Worm (Caenorhabditis elegans) whole organism, L1 larva: ENCODE data around the gene R03G5.6.
A peak's percentile ranks its signal among the peaks of the same experiment; 100 is the strongest.

Experiments used
- C16A3.4 ChIP-seq: fragments of 150-350 bp; optimal IDR thresholded peaks from 2 replicates; lab custom pipeline; 2014; ENCODE audit warnings: missing biosample characterization, missing genetic modification characterization
- C34B4.2 ChIP-seq: sonication (generic microtip); optimal IDR thresholded peaks from 2 replicates; lab custom pipeline; 2017; ENCODE audit warnings: mild to moderate bottlenecking, missing genetic modification characterization, missing compliant biosample characterization
- F16B12.6 ChIP-seq: fragments of 150-350 bp; optimal IDR thresholded peaks from 2 replicates; lab custom pipeline; 2014; ENCODE audit warnings: missing biosample characterization, missing genetic modification characterization
- alr-1 ChIP-seq: fragments of 200-800 bp; sonication (Bioruptor generic); optimal IDR thresholded peaks from 2 replicates; lab custom pipeline; 2018; ENCODE audit warnings: borderline replicate concordance, mild to moderate bottlenecking, missing genetic modification characterization, missing compliant biosample characterization
- aly-2 ChIP-seq: fragments of 150-350 bp; optimal IDR thresholded peaks from 2 replicates; lab custom pipeline; 2014; ENCODE audit warnings: missing biosample characterization, missing genetic modification characterization
- ceh-63 ChIP-seq: fragments of 200-800 bp; sonication (Bioruptor generic); optimal IDR thresholded peaks from 2 replicates; lab custom pipeline; 2018; ENCODE audit warnings: mild to moderate bottlenecking, missing genetic modification characterization, missing compliant biosample characterization
- ceh-8 ChIP-seq: fragments of 200-800 bp; sonication (Bioruptor generic); optimal IDR thresholded peaks from 2 replicates; lab custom pipeline; 2018; ENCODE audit warnings: mild to moderate bottlenecking, missing genetic modification characterization, moderate library complexity, missing compliant biosample characterization
- ces-1 ChIP-seq: fragments of 150-350 bp; optimal IDR thresholded peaks from 2 replicates; lab custom pipeline; 2014; ENCODE audit warnings: missing biosample characterization, missing genetic modification reagents, missing genetic modification characterization
- dpl-1 ChIP-seq, 3 experiments: fragments of 150-350 bp in 2 of 3; sonication (generic microtip) in 1 of 3; optimal IDR thresholded peaks; 2 replicates each; lab custom pipeline; 2014 to 2017; ENCODE audit warnings: missing biosample characterization in 3 of 3, missing genetic modification characterization in 3 of 3, missing genetic modification reagents in 3 of 3
- dsc-1 ChIP-seq: sonication (generic microtip); optimal IDR thresholded peaks from 2 replicates; lab custom pipeline; 2016; ENCODE audit warnings: mild to moderate bottlenecking, missing genetic modification characterization, missing compliant biosample characterization
- efl-1 ChIP-seq, 4 experiments: fragments of 150-350 bp; optimal IDR thresholded peaks in 3 of 4; peaks in 1 of 4; 1 replicate in 1 of 4; 2 replicates in 3 of 4; lab custom pipeline; 2014; ENCODE audit warnings: missing biosample characterization in 2 of 4, missing genetic modification characterization in 2 of 4, missing genetic modification reagents in 2 of 4
- efl-3 ChIP-seq: fragments of 200-800 bp; sonication (Bioruptor generic); optimal IDR thresholded peaks from 2 replicates; lab custom pipeline; 2018; ENCODE audit warnings: mild to moderate bottlenecking, missing genetic modification characterization, missing compliant biosample characterization
- egl-13 ChIP-seq: sonication (generic microtip); optimal IDR thresholded peaks from 2 replicates; lab custom pipeline; 2016; ENCODE audit warnings: missing genotype, missing genetic modification reagents, missing genetic modification characterization, missing compliant biosample characterization
- egl-27 ChIP-seq, 2 experiments: fragments of 150-350 bp in 1 of 2; sonication (generic microtip); optimal IDR thresholded peaks; 3 replicates each; lab custom pipeline; 2017 to 2018; ENCODE audit warnings: missing biosample characterization in 2 of 2, missing genetic modification characterization in 2 of 2, missing genetic modification reagents in 2 of 2
- elt-2 ChIP-seq: sonication (generic microtip); optimal IDR thresholded peaks from 2 replicates; lab custom pipeline; 2016; ENCODE audit warnings: missing genetic modification characterization, mild to moderate bottlenecking, inconsistent platforms, missing compliant biosample characterization, missing genetic modification reagents
- elt-3 ChIP-seq, 6 experiments: fragments of 150-350 bp in 1 of 6; sonication (generic microtip); optimal IDR thresholded peaks; 2 replicates each; lab custom pipeline; 2017 to 2018; ENCODE audit warnings: missing biosample characterization in 6 of 6, missing genetic modification characterization in 6 of 6, inconsistent platforms in 1 of 6
- ets-5 ChIP-seq: fragments of 200-800 bp; sonication (Bioruptor generic); IDR thresholded peaks from 2 replicates; pipeline ENCODE4 v1.3.6; 2022; ENCODE audit warnings: missing genetic modification characterization, missing compliant biosample characterization
- fkh-10 ChIP-seq: sonication (generic microtip); optimal IDR thresholded peaks from 2 replicates; lab custom pipeline; 2017; ENCODE audit warnings: missing biosample characterization, missing genetic modification reagents, missing genetic modification characterization
- fkh-4 ChIP-seq: sonication (generic microtip); optimal IDR thresholded peaks from 2 replicates; lab custom pipeline; 2016; ENCODE audit warnings: missing compliant biosample characterization, missing genetic modification characterization, borderline replicate concordance
- grh-1 ChIP-seq: fragments of 200-800 bp; sonication (Bioruptor generic); IDR thresholded peaks from 2 replicates; pipeline ENCODE4 v1.3.6; 2022; ENCODE audit warnings: missing genetic modification reagents, missing genetic modification characterization, missing compliant biosample characterization
- hlh-17 ChIP-seq: fragments of 200-800 bp; sonication (Bioruptor generic); optimal IDR thresholded peaks from 2 replicates; lab custom pipeline; 2018; ENCODE audit warnings: missing genetic modification characterization, mild to moderate bottlenecking, missing compliant biosample characterization, moderate library complexity, borderline replicate concordance
- hpl-2 ChIP-seq: fragments of 150-350 bp; optimal IDR thresholded peaks from 2 replicates; lab custom pipeline; 2014; ENCODE audit warnings: missing biosample characterization, missing genetic modification reagents, missing genetic modification characterization
- irx-1 ChIP-seq: sonication (generic microtip); optimal IDR thresholded peaks from 2 replicates; lab custom pipeline; 2016; ENCODE audit warnings: missing genetic modification characterization, missing compliant biosample characterization
- isw-1 ChIP-seq: fragments of 200-800 bp; sonication (Bioruptor generic); IDR thresholded peaks from 2 replicates; pipeline ENCODE4 v1.3.6; 2022; ENCODE audit warnings: missing genetic modification characterization, missing compliant biosample characterization
- jun-1 ChIP-seq: fragments of 150-350 bp; optimal IDR thresholded peaks from 2 replicates; lab custom pipeline; 2014; ENCODE audit warnings: missing biosample characterization, missing genetic modification reagents, missing genetic modification characterization
- lin-13 ChIP-seq: fragments of 150-350 bp; optimal IDR thresholded peaks from 2 replicates; lab custom pipeline; 2014; ENCODE audit warnings: missing biosample characterization, missing genetic modification reagents, missing genetic modification characterization
- lin-14 ChIP-seq: fragments of 200-800 bp; sonication (Bioruptor generic); optimal IDR thresholded peaks from 2 replicates; lab custom pipeline; 2018; ENCODE audit warnings: mild to moderate bottlenecking, missing genetic modification characterization, moderate library complexity, missing compliant biosample characterization
- lin-39 ChIP-seq: fragments of 150-350 bp; optimal IDR thresholded peaks from 2 replicates; lab custom pipeline; 2014; ENCODE audit warnings: missing biosample characterization, missing genetic modification reagents, missing genetic modification characterization
- lir-3 ChIP-seq: sonication (generic microtip); optimal IDR thresholded peaks from 2 replicates; lab custom pipeline; 2016; ENCODE audit warnings: mild to moderate bottlenecking, missing genetic modification characterization, moderate library complexity, missing compliant biosample characterization; ENCODE audit not compliant: poor library complexity
- lsy-2 ChIP-seq, 2 experiments: fragments of 150-350 bp; optimal IDR thresholded peaks; 2 replicates each; lab custom pipeline; 2014; ENCODE audit warnings: missing biosample characterization in 2 of 2, missing genetic modification characterization in 2 of 2
- mab-9 ChIP-seq: fragments of 200-800 bp; sonication (Bioruptor generic); IDR thresholded peaks from 2 replicates; pipeline ENCODE4 v1.3.6; 2022; ENCODE audit warnings: missing genetic modification reagents, missing genetic modification characterization, missing compliant biosample characterization
- mef-2 ChIP-seq: fragments of 150-350 bp; optimal IDR thresholded peaks from 2 replicates; lab custom pipeline; 2014; ENCODE audit warnings: missing biosample characterization, missing genetic modification characterization
- nhr-11 ChIP-seq: fragments of 150-350 bp; optimal IDR thresholded peaks from 2 replicates; lab custom pipeline; 2014; ENCODE audit warnings: missing biosample characterization, missing genetic modification characterization
- nhr-20 ChIP-seq: sonication (generic microtip); optimal IDR thresholded peaks from 2 replicates; lab custom pipeline; 2016; ENCODE audit warnings: mild to moderate bottlenecking, missing genetic modification characterization, missing compliant biosample characterization
- nhr-237 ChIP-seq: fragments of 150-350 bp; optimal IDR thresholded peaks from 2 replicates; lab custom pipeline; 2014; ENCODE audit warnings: missing biosample characterization, missing genetic modification characterization
- nhr-28 ChIP-seq: fragments of 150-350 bp; optimal IDR thresholded peaks from 2 replicates; lab custom pipeline; 2014; ENCODE audit warnings: missing biosample characterization, missing genetic modification characterization
- nhr-47 ChIP-seq: sonication (generic microtip); optimal IDR thresholded peaks from 2 replicates; lab custom pipeline; 2016; ENCODE audit warnings: mild to moderate bottlenecking, missing genetic modification characterization, moderate library complexity, missing compliant biosample characterization
- nhr-76 ChIP-seq: sonication (generic microtip); optimal IDR thresholded peaks from 2 replicates; lab custom pipeline; 2017; ENCODE audit warnings: missing biosample characterization, missing genetic modification characterization
- nhr-84 ChIP-seq: sonication (generic microtip); optimal IDR thresholded peaks from 2 replicates; lab custom pipeline; 2017; ENCODE audit warnings: missing biosample characterization, missing genetic modification characterization
- pag-3 ChIP-seq: sonication (generic microtip); optimal IDR thresholded peaks from 2 replicates; lab custom pipeline; 2017; ENCODE audit warnings: missing genetic modification characterization, mild to moderate bottlenecking, missing compliant biosample characterization, antibody characterized with exemption, borderline replicate concordance; ENCODE audit not compliant: insufficient read depth
- pqm-1 ChIP-seq: sonication (generic microtip); optimal IDR thresholded peaks from 3 replicates; lab custom pipeline; 2017; ENCODE audit warnings: missing biosample characterization, missing genetic modification characterization
- skn-1 ChIP-seq: fragments of 150-350 bp; optimal IDR thresholded peaks from 2 replicates; lab custom pipeline; 2014; ENCODE audit warnings: missing biosample characterization, missing genetic modification characterization
- snpc-4 ChIP-seq: fragments of 150-350 bp; optimal IDR thresholded peaks from 2 replicates; lab custom pipeline; 2014; ENCODE audit warnings: missing biosample characterization, missing genetic modification characterization
- snu-23 ChIP-seq: sonication (generic microtip); optimal IDR thresholded peaks from 2 replicates; lab custom pipeline; 2016; ENCODE audit warnings: missing genetic modification characterization, missing compliant biosample characterization
- sptf-1 ChIP-seq: fragments of 150-350 bp; optimal IDR thresholded peaks from 2 replicates; lab custom pipeline; 2014; ENCODE audit warnings: missing biosample characterization, missing genetic modification characterization
- tlp-1 ChIP-seq: fragments of 150-350 bp; optimal IDR thresholded peaks from 2 replicates; lab custom pipeline; 2014; ENCODE audit warnings: missing biosample characterization, missing genetic modification characterization
- unc-62 ChIP-seq: fragments of 150-350 bp; optimal IDR thresholded peaks from 2 replicates; lab custom pipeline; 2014; ENCODE audit warnings: missing biosample characterization, missing genetic modification reagents, missing genetic modification characterization
- unc-98 ChIP-seq: fragments of 200-800 bp; sonication (Bioruptor generic); IDR thresholded peaks from 2 replicates; pipeline ENCODE4 v1.3.6; 2022; ENCODE audit warnings: missing genetic modification characterization, missing compliant biosample characterization
- vab-15 ChIP-seq: sonication (generic microtip); optimal IDR thresholded peaks from 2 replicates; lab custom pipeline; 2017; ENCODE audit warnings: missing genotype, mild to moderate bottlenecking, missing genetic modification characterization, missing compliant biosample characterization
- xbp-1 ChIP-seq: sonication (generic microtip); optimal IDR thresholded peaks from 2 replicates; lab custom pipeline; 2016; ENCODE audit warnings: missing genetic modification characterization, missing compliant biosample characterization
- zag-1 ChIP-seq: fragments of 150-350 bp; optimal IDR thresholded peaks from 2 replicates; lab custom pipeline; 2014; ENCODE audit warnings: missing biosample characterization, missing genetic modification characterization
- zip-4 ChIP-seq: fragments of 200-800 bp; sonication (Bioruptor generic); optimal IDR thresholded peaks from 2 replicates; lab custom pipeline; 2018; ENCODE audit warnings: mild to moderate bottlenecking, missing genetic modification characterization, moderate library complexity, missing compliant biosample characterization

Gene R03G5.6

DNA sequence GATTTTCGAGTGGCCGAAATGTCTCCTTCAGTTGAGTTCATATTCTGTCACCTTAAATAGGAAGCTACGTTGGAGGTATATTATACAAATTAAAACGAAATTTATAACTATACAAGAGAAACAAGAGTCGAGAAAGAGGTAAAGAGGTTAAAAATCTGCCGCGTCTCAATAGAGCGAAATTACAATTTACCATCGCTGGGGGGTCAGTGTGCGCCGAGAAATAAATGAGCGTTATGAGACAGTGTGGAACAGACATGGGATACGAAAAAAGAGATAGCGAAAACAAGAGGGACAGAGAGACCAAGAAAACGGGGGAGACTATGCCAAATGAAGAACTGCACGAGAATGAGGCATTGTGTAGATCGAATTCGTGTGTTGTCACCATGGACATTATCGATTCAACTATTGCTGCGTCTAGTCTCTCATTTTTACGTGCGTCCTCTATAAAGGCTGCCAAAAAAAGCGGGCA, 28.8 kb downstream of the R03G5.6 start, which contains the start of gene ZK154.5 (continued):
- TF ChIP-seq egl-13 (no peak), efl-1 (optimal IDR thresholded peaks at IDR 0.05; lab: Kevin White, UChicago) (peak; percentile 44 to 84), efl-1 (GFP tag; optimal IDR thresholded peaks at IDR 0.05 in 1 of 2; lab: Kevin White, UChicago) (peak in 1 of 2 experiments; percentile 19), skn-1 (tag; lab: Kevin White, UChicago) (peak; percentile 15), nhr-20 (peak; percentile 59), aly-2 (tag; lab: Kevin White, UChicago) (no peak), F16B12.6 (no peak), pqm-1 (tag; lab: Kevin White, UChicago) (no peak), dpl-1 (GFP tag; optimal IDR thresholded peaks at IDR 0.05; lab: Kevin White, UChicago) (peak; percentile 11 to 64 (median 45)), alr-1 (tag; lab: Kevin White, UChicago) (no peak), sptf-1 (tag; lab: Kevin White, UChicago) (no peak), ces-1 (GFP tag; lab: Kevin White, UChicago) (no peak), nhr-28 (tag; lab: Kevin White, UChicago) (no peak), fkh-4 (tag; lab: Kevin White, UChicago) (no peak), unc-62 (no peak), grh-1 (GFP tag; lab: Robert Waterston, UW) (no peak), irx-1 (tag; lab: Kevin White, UChicago) (no peak), hlh-17 (GFP tag; lab: Kevin White, UChicago) (no peak), xbp-1 (tag; lab: Kevin White, UChicago) (peak; percentile 48), lin-14 (GFP tag; lab: Kevin White, UChicago) (peak; percentile 80), pag-3 (tag; lab: Kevin White, UChicago) (no peak), tlp-1 (tag; lab: Kevin White, UChicago) (no peak), nhr-47 (tag; lab: Kevin White, UChicago) (peak; percentile 41), egl-27 (tag; optimal IDR thresholded peaks at IDR 0.05; lab: Kevin White, UChicago) (no peak), lsy-2 (tag; optimal IDR thresholded peaks at IDR 0.05; lab: Kevin White, UChicago) (peak; percentile 18 to 61), C34B4.2 (tag; lab: Kevin White, UChicago) (no peak), snu-23 (GFP tag; lab: Kevin White, UChicago) (peak; percentile 74), C16A3.4 (tag; lab: Kevin White, UChicago) (peak; percentile 30), vab-15 (tag; lab: Kevin White, UChicago) (no peak), dsc-1 (tag; lab: Kevin White, UChicago) (no peak), elt-3 (tag; optimal IDR thresholded peaks at IDR 0.05; lab: Kevin White, UChicago) (peak in 1 of 6 experiments; percentile 50), nhr-76 (no peak), ceh-63 (GFP tag; lab: Kevin White, UChicago) (no peak), zip-4 (GFP tag; lab: Kevin White, UChicago) (no peak), nhr-11 (tag; lab: Kevin White, UChicago) (no peak), jun-1 (tag; lab: Kevin White, UChicago) (no peak), snpc-4 (no peak), efl-3 (GFP tag; lab: Kevin White, UChicago) (no peak), elt-2 (tag; lab: Kevin White, UChicago) (no peak), nhr-84 (tag; lab: Kevin White, UChicago) (no peak), ceh-8 (GFP tag; lab: Kevin White, UChicago) (no peak), lin-13 (no peak), lir-3 (tag; lab: Kevin White, UChicago) (no peak), hpl-2 (GFP tag; lab: Kevin White, UChicago) (no peak), ets-5 (no peak), unc-98 (no peak), zag-1 (tag; lab: Kevin White, UChicago) (no peak), mef-2 (tag; lab: Kevin White, UChicago) (no peak), lin-39 (tag; lab: Kevin White, UChicago) (no peak), mab-9 (GFP tag; lab: Robert Waterston, UW) (no peak), fkh-10 (GFP tag; lab: Kevin White, UChicago) (no peak), nhr-237 (tag; lab: Kevin White, UChicago) (no peak), isw-1 (no peak)
